Worm (Caenorhabditis elegans) whole organism, mixed stage, embryonic: ENCODE results near the gene C27F2.7.

Experiments
- M03D4.4 ChIP-seq: sonication (generic microtip); optimal IDR thresholded peaks from 2 replicates; lab custom pipeline; 2017; ENCODE audit warnings: mild to moderate bottlenecking, missing genetic modification characterization, missing compliant biosample characterization
- bed-3 ChIP-seq: fragments of 200-800 bp; sonication (Bioruptor generic); optimal IDR thresholded peaks from 3 replicates; lab custom pipeline; 2018; ENCODE audit warnings: mild to moderate bottlenecking, missing genetic modification characterization, moderate library complexity, missing compliant biosample characterization
- blmp-1 ChIP-seq: fragments of 150-350 bp; optimal IDR thresholded peaks from 2 replicates; lab custom pipeline; 2014; ENCODE audit warnings: missing biosample characterization, missing genetic modification characterization
- ceh-39 ChIP-seq: fragments of 150-350 bp; optimal IDR thresholded peaks from 2 replicates; lab custom pipeline; 2014; ENCODE audit warnings: missing biosample characterization, missing genetic modification characterization
- ceh-43 ChIP-seq: fragments of 200-800 bp; sonication (Bioruptor generic); optimal IDR thresholded peaks from 2 replicates; lab custom pipeline; 2018; ENCODE audit warnings: mild to moderate bottlenecking, missing genetic modification characterization, moderate library complexity, missing compliant biosample characterization
- ceh-83 ChIP-seq: fragments of 200-800 bp; sonication (Bioruptor generic); optimal IDR thresholded peaks from 2 replicates; lab custom pipeline; 2018; ENCODE audit warnings: mild to moderate bottlenecking, missing genetic modification characterization, missing compliant biosample characterization
- ces-1 ChIP-seq: fragments of 150-350 bp; optimal IDR thresholded peaks from 2 replicates; lab custom pipeline; 2014; ENCODE audit warnings: missing biosample characterization, missing genetic modification reagents, missing genetic modification characterization
- cnd-1 ChIP-seq: fragments of 200-800 bp; sonication (Bioruptor generic); optimal IDR thresholded peaks from 2 replicates; lab custom pipeline; 2018; ENCODE audit warnings: mild to moderate bottlenecking, missing genetic modification characterization, missing compliant biosample characterization
- drap-1 ChIP-seq: fragments of 200-800 bp; sonication (Bioruptor generic); optimal IDR thresholded peaks from 3 replicates; lab custom pipeline; 2018; ENCODE audit warnings: mild to moderate bottlenecking, missing genetic modification characterization, missing compliant biosample characterization
- elt-1 ChIP-seq: sonication (generic microtip); optimal IDR thresholded peaks from 2 replicates; lab custom pipeline; 2017; ENCODE audit warnings: missing genetic modification characterization, mild to moderate bottlenecking, missing compliant biosample characterization, antibody characterized with exemption, moderate library complexity, borderline replicate concordance; ENCODE audit not compliant: insufficient read depth
- elt-3 ChIP-seq: fragments of 150-350 bp; optimal IDR thresholded peaks from 2 replicates; lab custom pipeline; 2014; ENCODE audit warnings: missing biosample characterization, missing genetic modification characterization
- flh-1 ChIP-seq: fragments of 200-800 bp; sonication (Bioruptor generic); optimal IDR thresholded peaks from 2 replicates; lab custom pipeline; 2018; ENCODE audit warnings: mild to moderate bottlenecking, missing genetic modification characterization, moderate library complexity, missing compliant biosample characterization
- ham-2 ChIP-seq: fragments of 200-800 bp; sonication (Bioruptor generic); optimal IDR thresholded peaks from 2 replicates; lab custom pipeline; 2018; ENCODE audit warnings: mild to moderate bottlenecking, missing genetic modification characterization, missing compliant biosample characterization
- hlh-1 ChIP-seq: fragments of 150-350 bp; optimal IDR thresholded peaks from 2 replicates; lab custom pipeline; 2014; ENCODE audit warnings: missing biosample characterization, missing genetic modification reagents, missing genetic modification characterization
- lin-13 ChIP-seq: fragments of 150-350 bp; optimal IDR thresholded peaks from 2 replicates; lab custom pipeline; 2014; ENCODE audit warnings: missing biosample characterization, missing genetic modification characterization
- lin-32 ChIP-seq: fragments of 200-800 bp; sonication (Bioruptor generic); optimal IDR thresholded peaks from 2 replicates; lab custom pipeline; 2018; ENCODE audit warnings: mild to moderate bottlenecking, missing genetic modification characterization, missing compliant biosample characterization
- lsy-2 ChIP-seq: fragments of 150-350 bp; optimal IDR thresholded peaks from 2 replicates; lab custom pipeline; 2014; ENCODE audit warnings: missing biosample characterization, missing genetic modification characterization
- mab-5 ChIP-seq: fragments of 150-350 bp; optimal IDR thresholded peaks from 2 replicates; lab custom pipeline; 2014; ENCODE audit warnings: missing biosample characterization, missing genetic modification characterization
- mep-1 ChIP-seq: fragments of 150-350 bp; optimal IDR thresholded peaks from 2 replicates; lab custom pipeline; 2017; ENCODE audit warnings: missing biosample characterization, missing genetic modification reagents, missing genetic modification characterization, inconsistent platforms
- mls-2 ChIP-seq: sonication (generic microtip); optimal IDR thresholded peaks from 2 replicates; lab custom pipeline; 2016; ENCODE audit warnings: mild to moderate bottlenecking, missing genetic modification characterization, moderate library complexity, missing compliant biosample characterization
- nhr-12 ChIP-seq: fragments of 150-350 bp; optimal IDR thresholded peaks from 2 replicates; lab custom pipeline; 2014; ENCODE audit warnings: missing biosample characterization, missing genetic modification characterization
- nhr-2 ChIP-seq: fragments of 150-350 bp; optimal IDR thresholded peaks from 2 replicates; lab custom pipeline; 2014; ENCODE audit warnings: missing biosample characterization, missing genetic modification characterization
- nhr-237 ChIP-seq: fragments of 150-350 bp; optimal IDR thresholded peaks from 2 replicates; lab custom pipeline; 2014; ENCODE audit warnings: missing biosample characterization, missing genetic modification characterization
- nhr-28 ChIP-seq: fragments of 150-350 bp; optimal IDR thresholded peaks from 2 replicates; lab custom pipeline; 2014; ENCODE audit warnings: missing biosample characterization, missing genetic modification characterization
- nhr-76 ChIP-seq: sonication (generic microtip); optimal IDR thresholded peaks from 2 replicates; lab custom pipeline; 2017; ENCODE audit warnings: missing biosample characterization, missing genetic modification characterization
- pha-4 ChIP-seq: fragments of 150-350 bp; optimal IDR thresholded peaks from 2 replicates; lab custom pipeline; 2018; ENCODE audit warnings: missing biosample characterization, missing genetic modification reagents, missing genetic modification characterization
- sem-2 ChIP-seq: fragments of 200-800 bp; sonication (Bioruptor generic); optimal IDR thresholded peaks from 2 replicates; lab custom pipeline; 2018; ENCODE audit warnings: mild to moderate bottlenecking, missing genetic modification characterization, missing compliant biosample characterization
- snpc-4 ChIP-seq: fragments of 150-350 bp; optimal IDR thresholded peaks from 2 replicates; lab custom pipeline; 2014; ENCODE audit warnings: missing biosample characterization, missing genetic modification characterization
- sptf-1 ChIP-seq: sonication (generic microtip); optimal IDR thresholded peaks from 2 replicates; lab custom pipeline; 2017; ENCODE audit warnings: mild to moderate bottlenecking, missing genetic modification characterization, moderate library complexity, missing compliant biosample characterization
- tbx-8 ChIP-seq: fragments of 200-800 bp; sonication (Bioruptor generic); optimal IDR thresholded peaks from 2 replicates; lab custom pipeline; 2018; ENCODE audit warnings: mild to moderate bottlenecking, missing genetic modification characterization, moderate library complexity, missing compliant biosample characterization
- unc-120 ChIP-seq: sonication (generic microtip); optimal IDR thresholded peaks from 2 replicates; lab custom pipeline; 2017; ENCODE audit warnings: missing genetic modification characterization, missing compliant biosample characterization; ENCODE audit not compliant: poor library complexity, severe bottlenecking
- unc-39 ChIP-seq: fragments of 150-350 bp; optimal IDR thresholded peaks from 2 replicates; lab custom pipeline; 2014; ENCODE audit warnings: missing biosample characterization, missing genetic modification characterization
- unc-62 ChIP-seq: fragments of 150-350 bp; optimal IDR thresholded peaks from 2 replicates; lab custom pipeline; 2014; ENCODE audit warnings: missing biosample characterization, missing genetic modification reagents, missing genetic modification characterization
- zip-8 ChIP-seq: fragments of 150-350 bp; optimal IDR thresholded peaks from 2 replicates; lab custom pipeline; 2014; ENCODE audit warnings: missing biosample characterization, missing genetic modification characterization
- ztf-11 ChIP-seq: fragments of 150-350 bp; optimal IDR thresholded peaks from 2 replicates; lab custom pipeline; 2014; ENCODE audit warnings: missing biosample characterization, missing genetic modification characterization

C27F2.7 gene

ce11 chrIII:5017550-5017949 lies 33.3 kb upstream of the C27F2.7 start, which contains the start of gene larp-1:
Gene larp-1 (minus strand): TSS chrIII:5017650.
- no peak for TF ChIP-seq sptf-1
- TF ChIP-seq bed-3 (GFP tag; lab: Kevin White, UChicago), result no peak
- no peak for TF ChIP-seq elt-3
- TF ChIP-seq ces-1 (GFP tag; lab: Kevin White, UChicago), result no peak
- TF ChIP-seq ceh-39 (tag; lab: Kevin White, UChicago), result no peak
- TF ChIP-seq unc-39 (tag; lab: Kevin White, UChicago), result no peak
- no peak for TF ChIP-seq snpc-4
- no peak for TF ChIP-seq ztf-11 (tag; lab: Kevin White, UChicago)
- TF ChIP-seq tbx-8 (GFP tag; lab: Kevin White, UChicago), result no peak
- no peak for TF ChIP-seq lsy-2 (tag; lab: Kevin White, UChicago)

- TF ChIP-seq sem-2 (no peak), cnd-1 (tag; lab: Kevin White, UChicago) (peak; percentile 68), snpc-4 (no peak), zip-8 (peak; percentile 2), mab-5 (no peak), pha-4 (tag; lab: Kevin White, UChicago) (peak; percentile 47), unc-62 (GFP tag; lab: Kevin White, UChicago) (peak; percentile 94), nhr-237 (peak; percentile 63), ceh-83 (GFP tag; lab: Kevin White, UChicago) (no peak), unc-120 (peak; percentile 97), flh-1 (no peak), unc-39 (tag; lab: Kevin White, UChicago) (no peak), bed-3 (GFP tag; lab: Kevin White, UChicago) (no peak), hlh-1 (tag; lab: Kevin White, UChicago) (peak; percentile 74), ces-1 (GFP tag; lab: Kevin White, UChicago) (peak; percentile 97), ham-2 (GFP tag; lab: Kevin White, UChicago) (peak; percentile 88), nhr-2 (peak; percentile 61), mep-1 (peak; percentile 89), ceh-39 (tag; lab: Kevin White, UChicago) (peak; percentile 72), nhr-12 (tag; lab: Kevin White, UChicago) (no peak), ceh-43 (GFP tag; lab: Kevin White, UChicago) (peak; percentile 3), blmp-1 (peak; percentile 26), lin-32 (no peak), M03D4.4 (tag; lab: Kevin White, UChicago) (peak; percentile 67), elt-3 (no peak), nhr-76 (tag; lab: Kevin White, UChicago) (no peak), tbx-8 (GFP tag; lab: Kevin White, UChicago) (peak; percentile 7), drap-1 (GFP tag; lab: Kevin White, UChicago) (peak; percentile 77), lin-13 (tag; lab: Kevin White, UChicago) (peak; percentile 16), mls-2 (tag; lab: Kevin White, UChicago) (peak; percentile 84), lsy-2 (tag; lab: Kevin White, UChicago) (peak; percentile 69), ztf-11 (tag; lab: Kevin White, UChicago) (peak; percentile 78), nhr-28 (tag; lab: Kevin White, UChicago) (no peak), sptf-1 (peak; percentile 52), elt-1 (tag; lab: Kevin White, UChicago) (no peak)
Measured at ce11 chrIII:5013915-5014346, 29.6 kb upstream of the C27F2.7 start.

- TF ChIP-seq nhr-76 (tag; lab: Kevin White, UChicago) (no peak), unc-62 (GFP tag; lab: Kevin White, UChicago) (no peak), tbx-8 (GFP tag; lab: Kevin White, UChicago) (no peak), ceh-43 (GFP tag; lab: Kevin White, UChicago) (no peak), drap-1 (GFP tag; lab: Kevin White, UChicago) (no peak), ces-1 (GFP tag; lab: Kevin White, UChicago) (no peak), bed-3 (GFP tag; lab: Kevin White, UChicago) (no peak)
Measured at ce11 chrIII:5012460-5012859, 28.2 kb upstream of the C27F2.7 start.

- TF ChIP-seq drap-1 (GFP tag; lab: Kevin White, UChicago) (no peak), unc-120 (no peak), tbx-8 (GFP tag; lab: Kevin White, UChicago) (no peak), mep-1 (no peak), lin-13 (tag; lab: Kevin White, UChicago) (no peak), blmp-1 (no peak)
- TF ChIP-seq, all 35 proteins: peak for 0
Measured at ce11 chrIII:5010723-5011122, 26.4 kb upstream of the C27F2.7 start.
